Worm (Caenorhabditis elegans): ENCODE results near the gene Y43F8C.17.

The Y43F8C.17 gene

ce11 chrV:19756253-19756652 lies 40.3 kb downstream of the Y43F8C.17 start, which contains the start of gene W04E12.9:
TSS of gene W04E12.9 (plus strand) at chrV:19756553.
- TF ChIP-seq ceh-22 (tag; optimal IDR thresholded peaks at IDR 0.05), result no peak

DNA sequence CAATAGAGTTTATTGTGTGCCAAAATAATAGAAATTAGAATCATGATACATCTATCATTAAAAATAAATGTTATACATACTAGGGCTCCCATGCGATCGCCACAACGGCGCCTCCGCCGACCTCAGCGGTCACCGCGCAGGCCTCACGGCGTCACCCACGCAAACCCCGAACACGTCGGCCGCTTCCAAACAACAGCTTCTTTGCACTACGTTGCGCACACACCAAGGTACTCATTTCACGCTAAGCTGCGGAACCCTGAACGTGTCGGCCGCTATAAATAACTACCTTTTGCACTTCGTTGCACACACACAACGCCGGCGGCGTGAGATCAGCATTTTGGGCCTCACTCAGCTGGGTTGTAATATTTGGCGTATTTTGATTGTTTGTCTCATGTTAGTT lies 43.3 kb downstream of the Y43F8C.17 start:
- no peak for TF ChIP-seq nhr-11 (tag; optimal IDR thresholded peaks at IDR 0.05)
- TF ChIP-seq ceh-45 (GFP tag; IDR thresholded peaks at IDR 0.05), result no peak
- no peak for TF ChIP-seq ttx-3 (tag; optimal IDR thresholded peaks at IDR 0.05)
- TF ChIP-seq tbx-2 (tag; optimal IDR thresholded peaks at IDR 0.05), result no peak
- TF ChIP-seq ceh-2 (tag; optimal IDR thresholded peaks at IDR 0.05), result no peak
- no peak for TF ChIP-seq nhr-232 (tag; optimal IDR thresholded peaks at IDR 0.05)
- no peak for TF ChIP-seq sox-4 (tag; optimal IDR thresholded peaks at IDR 0.05)
- TF ChIP-seq tbx-7 (tag; optimal IDR thresholded peaks at IDR 0.05), result no peak
- TF ChIP-seq K09A11.1 (tag; optimal IDR thresholded peaks at IDR 0.05; ENCODE audit: insufficient read depth), result no peak
- no peak for TF ChIP-seq mec-3 (tag; optimal IDR thresholded peaks at IDR 0.05; ENCODE audit: borderline replicate concordance)
- no peak for TF ChIP-seq unc-42 (tag; optimal IDR thresholded peaks at IDR 0.05)
- no peak for TF ChIP-seq ceh-30 (tag; optimal IDR thresholded peaks at IDR 0.05)
- TF ChIP-seq Y22D7AL.16 (tag; optimal IDR thresholded peaks at IDR 0.05), result no peak
- no peak for TF ChIP-seq syd-9 (tag; optimal IDR thresholded peaks at IDR 0.05)
- no peak for TF ChIP-seq unc-55 (GFP tag; optimal IDR thresholded peaks at IDR 0.05)
- no peak for TF ChIP-seq unc-86 (tag; optimal IDR thresholded peaks at IDR 0.05)
- TF ChIP-seq ceh-24 (tag; optimal IDR thresholded peaks at IDR 0.05), result no peak
- TF ChIP-seq ceh-48 (tag; optimal IDR thresholded peaks at IDR 0.05), result no peak
- no peak for TF ChIP-seq sox-2 (GFP tag; IDR thresholded peaks at IDR 0.05)

- no peak for TF ChIP-seq ref-2 (tag; optimal IDR thresholded peaks at IDR 0.05)
- TF ChIP-seq madf-2 (tag; optimal IDR thresholded peaks at IDR 0.05), result no peak
- TF ChIP-seq ceh-2 (tag; optimal IDR thresholded peaks at IDR 0.05), result no peak
- no peak for TF ChIP-seq odd-2 (tag; optimal IDR thresholded peaks at IDR 0.05)
- TF ChIP-seq ceh-14 (tag; optimal IDR thresholded peaks at IDR 0.05), result no peak
- no peak for TF ChIP-seq pqm-1 (tag; optimal IDR thresholded peaks at IDR 0.05)
- TF ChIP-seq pha-4 (tag; optimal IDR thresholded peaks at IDR 0.05), result no peak
- no peak for TF ChIP-seq hlh-8 (tag; optimal IDR thresholded peaks at IDR 0.05)
Measured at ce11 chrV:19760751-19761150, 44.8 kb downstream of the Y43F8C.17 start, which contains the start of gene M162.5. TSS of gene M162.5 (plus strand) at chrV:19761051.

Measured in whole organism, late embryonic.